Worm (Caenorhabditis elegans) whole organism, L1 larva: ENCODE data around the gene ucr-1.

Experiments
- isw-1 ChIP-seq: fragments of 200-800 bp; sonication (Bioruptor generic); IDR thresholded peaks from 2 replicates; pipeline ENCODE4 v1.3.6; 2022; ENCODE audit warnings: missing genetic modification characterization, missing compliant biosample characterization
- nhr-77 ChIP-seq: fragments of 150-350 bp; optimal IDR thresholded peaks from 2 replicates; lab custom pipeline; 2014; ENCODE audit warnings: missing biosample characterization, missing genetic modification characterization

DNA sequence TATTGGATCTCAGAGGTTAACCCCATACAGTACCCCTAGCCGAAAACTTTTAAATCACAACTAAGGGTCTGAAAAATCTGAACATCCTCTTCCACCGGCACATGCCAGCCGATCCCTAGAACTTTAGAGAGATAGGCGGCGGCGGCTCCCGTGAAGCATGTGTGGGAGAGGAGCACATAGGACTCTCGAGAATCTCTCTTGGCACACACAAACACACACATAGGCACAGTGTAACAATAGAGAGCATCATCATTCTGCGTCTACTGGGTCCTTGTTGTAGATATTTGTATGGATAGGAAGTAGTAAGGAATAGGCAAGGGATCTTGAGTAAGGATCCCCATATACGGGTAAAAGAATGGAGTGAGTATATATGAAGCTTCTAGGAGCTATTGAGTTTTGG, 26.2 kb upstream of the ucr-1 start:
- no peak for TF ChIP-seq nhr-77
- TF ChIP-seq isw-1 (GFP tag; lab: Robert Waterston, UW): no peak
